Fruit fly (Drosophila melanogaster) whole organism, embryonic: Measurements from ENCODE around the gene Mtch.

Experiments
- Bteb2 ChIP-seq: fragments of 200-800 bp; sonication (Bioruptor generic); optimal IDR thresholded peaks from 2 replicates; lab custom pipeline; 2016; ENCODE audit warnings: missing biosample characterization, missing genetic modification characterization
- CG10274 ChIP-seq: fragments of 200-800 bp; sonication (Bioruptor generic); optimal IDR thresholded peaks from 3 replicates; lab custom pipeline; 2017; ENCODE audit warnings: missing biosample characterization, mild to moderate bottlenecking, missing genetic modification characterization
- CG10431 ChIP-seq: fragments of 200-800 bp; sonication (Bioruptor generic); optimal IDR thresholded peaks from 3 replicates; lab custom pipeline; 2018; ENCODE audit warnings: missing biosample characterization, mild to moderate bottlenecking, missing genetic modification characterization
- CG11560 ChIP-seq: fragments of 200-800 bp; sonication (Bioruptor generic); IDR thresholded peaks from 3 replicates; pipeline ENCODE4 v1.3.6; 2022; ENCODE audit warnings: missing biosample characterization, missing genetic modification characterization
- CG12744 ChIP-seq: fragments of 200-800 bp; sonication (Bioruptor generic); optimal IDR thresholded peaks from 2 replicates; lab custom pipeline; 2016; ENCODE audit warnings: missing biosample characterization, missing genetic modification characterization
- CG13624 ChIP-seq: fragments of 200-800 bp; sonication (Bioruptor generic); optimal IDR thresholded peaks from 2 replicates; lab custom pipeline; 2016; ENCODE audit warnings: missing biosample characterization, missing genetic modification characterization
- CG13894 ChIP-seq: fragments of 200-800 bp; sonication (Bioruptor generic); optimal IDR thresholded peaks from 3 replicates; lab custom pipeline; 2018; ENCODE audit warnings: missing biosample characterization, mild to moderate bottlenecking, missing genetic modification characterization, moderate library complexity
- CG2199 ChIP-seq: fragments of 200-800 bp; sonication (Bioruptor generic); IDR thresholded peaks from 3 replicates; pipeline ENCODE4 v1.3.6; 2022; ENCODE audit warnings: missing biosample characterization, missing genetic modification characterization
- CG2889 ChIP-seq: fragments of 200-800 bp; sonication (Bioruptor generic); IDR thresholded peaks from 3 replicates; pipeline ENCODE4 v1.3.6; 2022; ENCODE audit warnings: missing biosample characterization, missing genetic modification characterization
- CG30431 ChIP-seq: fragments of 200-800 bp; sonication (Bioruptor generic); optimal IDR thresholded peaks from 2 replicates; lab custom pipeline; 2017; ENCODE audit warnings: missing biosample characterization, missing genetic modification characterization
- CG31365 ChIP-seq: fragments of 200-800 bp; sonication (Bioruptor generic); optimal IDR thresholded peaks from 2 replicates; lab custom pipeline; 2018; ENCODE audit warnings: missing biosample characterization, mild to moderate bottlenecking, missing genetic modification characterization
- CG3163 ChIP-seq: fragments of 200-800 bp; sonication (Bioruptor generic); optimal IDR thresholded peaks from 3 replicates; lab custom pipeline; 2016; ENCODE audit warnings: missing biosample characterization, missing genetic modification characterization
- CG34376 ChIP-seq: fragments of 200-800 bp; sonication (Bioruptor generic); optimal IDR thresholded peaks from 2 replicates; lab custom pipeline; 2018; ENCODE audit warnings: missing biosample characterization, mild to moderate bottlenecking, missing genetic modification characterization
- CG4707 ChIP-seq: fragments of 200-800 bp; sonication (Bioruptor generic); optimal IDR thresholded peaks from 2 replicates; lab custom pipeline; 2018; ENCODE audit warnings: missing biosample characterization, mild to moderate bottlenecking, missing genetic modification characterization, moderate library complexity
- CG4820 ChIP-seq: fragments of 200-800 bp; sonication (Bioruptor generic); optimal IDR thresholded peaks from 3 replicates; lab custom pipeline; 2016; ENCODE audit warnings: missing biosample characterization, missing genetic modification characterization
- CG8281 ChIP-seq: fragments of 200-800 bp; sonication (Bioruptor generic); optimal IDR thresholded peaks from 2 replicates; lab custom pipeline; 2018; ENCODE audit warnings: missing biosample characterization, mild to moderate bottlenecking, missing genetic modification characterization, moderate library complexity
- CG8924 ChIP-seq: fragments of 200-800 bp; optimal IDR thresholded peaks from 3 replicates; lab custom pipeline; 2019; ENCODE audit warnings: missing biosample characterization, mild to moderate bottlenecking, missing genetic modification characterization, moderate library complexity
- Dfd ChIP-seq, 2 experiments: fragments of >200 bp; optimal IDR thresholded peaks; 2 replicates each; lab custom pipeline; 2017; ENCODE audit warnings: missing biosample characterization in 2 of 2, missing genetic modification characterization in 2 of 2
- GATAe ChIP-seq: fragments of 200-800 bp; sonication (Bioruptor generic); conservative IDR thresholded peaks from 2 replicates; pipeline ENCODE4 v1.3.6; 2022; ENCODE audit warnings: missing biosample characterization, missing genetic modification characterization
- HLH4C ChIP-seq: fragments of 200-800 bp; sonication (Bioruptor generic); IDR thresholded peaks from 3 replicates; pipeline ENCODE4 v1.3.6; 2022; ENCODE audit warnings: missing biosample characterization, missing genetic modification characterization; ENCODE audit not compliant: partially characterized antibody
- HLH54F ChIP-seq: fragments of 200-800 bp; sonication (Bioruptor generic); optimal IDR thresholded peaks from 3 replicates; lab custom pipeline; 2016; ENCODE audit warnings: missing biosample characterization, missing genetic modification characterization
- Pdp1 ChIP-seq, 2 experiments: fragments of 200-800 bp; sonication (Bioruptor generic); optimal IDR thresholded peaks; 3 replicates each; lab custom pipeline; 2016; ENCODE audit warnings: missing biosample characterization in 2 of 2, missing genetic modification characterization in 2 of 2, mild to moderate bottlenecking in 1 of 2, moderate library complexity in 1 of 2
- Ptx1 ChIP-seq: fragments of 200-800 bp; sonication (Bioruptor generic); IDR thresholded peaks from 2 replicates; pipeline ENCODE4 v1.3.6; 2022; ENCODE audit warnings: missing biosample characterization, missing genetic modification characterization
- Scr ChIP-seq: fragments of 200-800 bp; sonication (Bioruptor generic); IDR thresholded peaks from 2 replicates; pipeline ENCODE4 v1.3.6; 2022; ENCODE audit warnings: missing biosample characterization, missing genetic modification characterization; ENCODE audit not compliant: partially characterized antibody
- Ssrp ChIP-seq: fragments of 200-800 bp; sonication (Bioruptor generic); optimal IDR thresholded peaks from 2 replicates; lab custom pipeline; 2018; ENCODE audit warnings: missing biosample characterization, mild to moderate bottlenecking, missing genetic modification characterization, moderate library complexity
- Stat92E ChIP-seq, 3 experiments: fragments of >200 bp in 2 of 3; fragments of 200-800 bp in 1 of 3; sonication (Bioruptor generic) in 1 of 3; optimal IDR thresholded peaks; 2 replicates each; lab custom pipeline; 2017 to 2019; ENCODE audit warnings: missing biosample characterization in 3 of 3, missing genetic modification characterization in 3 of 3, mild to moderate bottlenecking in 1 of 3, moderate library complexity in 1 of 3
- Taf1 ChIP-seq: fragments of 200-800 bp; sonication (Bioruptor generic); IDR thresholded peaks from 2 replicates; pipeline ENCODE4 v1.3.6; 2022; ENCODE audit warnings: missing biosample characterization, missing genetic modification characterization
- ab ChIP-seq: fragments of 200-800 bp; sonication (Bioruptor generic); optimal IDR thresholded peaks from 2 replicates; lab custom pipeline; 2016; ENCODE audit warnings: missing biosample characterization, missing genetic modification characterization
- aop ChIP-seq: fragments of 200-800 bp; sonication (Bioruptor generic); IDR thresholded peaks from 2 replicates; pipeline ENCODE4 v1.3.6; 2022; ENCODE audit warnings: missing biosample characterization, missing genetic modification characterization
- bab2 ChIP-seq: fragments of 200-800 bp; sonication (Bioruptor generic); optimal IDR thresholded peaks from 2 replicates; lab custom pipeline; 2016; ENCODE audit warnings: missing biosample characterization, missing genetic modification characterization
- bcd ChIP-seq: fragments of 200-800 bp; sonication (Bioruptor generic); optimal IDR thresholded peaks from 2 replicates; lab custom pipeline; 2017; ENCODE audit warnings: missing biosample characterization, mild to moderate bottlenecking, missing genetic modification characterization
- bowl ChIP-seq: fragments of 200-800 bp; sonication (Bioruptor generic); IDR thresholded peaks from 2 replicates; pipeline ENCODE4 v1.3.6; 2022; ENCODE audit warnings: missing biosample characterization, missing genetic modification characterization
- cato ChIP-seq: fragments of 200-800 bp; sonication (Bioruptor generic); optimal IDR thresholded peaks from 2 replicates; lab custom pipeline; 2016; ENCODE audit warnings: missing biosample characterization, missing genetic modification characterization, borderline replicate concordance
- ci ChIP-seq: fragments of 200-800 bp; sonication (Bioruptor generic); IDR thresholded peaks from 3 replicates; pipeline ENCODE4 v1.3.6; 2022; ENCODE audit warnings: missing biosample characterization, missing genetic modification characterization
- corto ChIP-seq: fragments of 200-800 bp; sonication (Bioruptor generic); optimal IDR thresholded peaks from 2 replicates; lab custom pipeline; 2016; ENCODE audit warnings: missing biosample characterization, mild to moderate bottlenecking, missing genetic modification characterization, moderate library complexity
- crc ChIP-seq: fragments of 200-800 bp; sonication (Bioruptor generic); optimal IDR thresholded peaks from 2 replicates; lab custom pipeline; 2016; ENCODE audit warnings: missing biosample characterization, missing genetic modification characterization
- cwo ChIP-seq: fragments of 200-800 bp; sonication (Bioruptor generic); optimal IDR thresholded peaks from 3 replicates; lab custom pipeline; 2017; ENCODE audit warnings: missing biosample characterization, missing genetic modification characterization, mild to moderate bottlenecking, moderate library complexity, missing genetic modification reagents
- ems ChIP-seq: fragments of 200-800 bp; sonication (Bioruptor generic); optimal IDR thresholded peaks from 3 replicates; lab custom pipeline; 2016; ENCODE audit warnings: missing biosample characterization, missing genetic modification characterization
- gcm ChIP-seq: fragments of 200-800 bp; sonication (Bioruptor generic); optimal IDR thresholded peaks from 2 replicates; lab custom pipeline; 2019; ENCODE audit warnings: missing biosample characterization, mild to moderate bottlenecking, missing genetic modification characterization, moderate library complexity
- nerfin-2 ChIP-seq: fragments of 200-800 bp; sonication (Bioruptor generic); IDR thresholded peaks from 2 replicates; pipeline ENCODE4 v1.3.6; 2022; ENCODE audit warnings: missing biosample characterization, missing genetic modification characterization; ENCODE audit not compliant: partially characterized antibody
- pum ChIP-seq: fragments of 200-800 bp; sonication (Bioruptor generic); optimal IDR thresholded peaks from 2 replicates; lab custom pipeline; 2016; ENCODE audit warnings: missing biosample characterization, missing genetic modification characterization
- seq ChIP-seq: fragments of 200-800 bp; sonication (Bioruptor generic); IDR thresholded peaks from 2 replicates; pipeline ENCODE4 v1.3.6; 2022; ENCODE audit warnings: missing biosample characterization, missing genetic modification characterization
- sisA ChIP-seq: fragments of 200-800 bp; sonication (Bioruptor generic); IDR thresholded peaks from 2 replicates; pipeline ENCODE4 v1.3.6; 2022; ENCODE audit warnings: missing biosample characterization, missing genetic modification characterization
- sna ChIP-seq: fragments of 200-800 bp; sonication (Bioruptor generic); IDR thresholded peaks from 2 replicates; pipeline ENCODE4 v1.3.6; 2022; ENCODE audit warnings: missing biosample characterization, missing genetic modification characterization; ENCODE audit not compliant: partially characterized antibody
- sr ChIP-seq: fragments of 200-800 bp; sonication (Bioruptor generic); IDR thresholded peaks from 3 replicates; pipeline ENCODE4 v1.3.6; 2022; ENCODE audit warnings: missing biosample characterization, missing genetic modification characterization
- unc-4 ChIP-seq: fragments of 200-800 bp; sonication (Bioruptor generic); IDR thresholded peaks from 2 replicates; pipeline ENCODE4 v1.3.6; 2022; ENCODE audit warnings: missing biosample characterization, missing genetic modification characterization; ENCODE audit not compliant: partially characterized antibody
- wdn ChIP-seq: fragments of 200-800 bp; sonication (Bioruptor generic); IDR thresholded peaks from 2 replicates; pipeline ENCODE4 v1.3.6; 2022; ENCODE audit warnings: missing biosample characterization, missing genetic modification characterization
- zen2 ChIP-seq: fragments of 200-800 bp; sonication (Bioruptor generic); IDR thresholded peaks from 3 replicates; pipeline ENCODE4 v1.3.6; 2022; ENCODE audit warnings: missing biosample characterization, missing genetic modification characterization; ENCODE audit not compliant: partially characterized antibody

Mtch gene

DNA sequence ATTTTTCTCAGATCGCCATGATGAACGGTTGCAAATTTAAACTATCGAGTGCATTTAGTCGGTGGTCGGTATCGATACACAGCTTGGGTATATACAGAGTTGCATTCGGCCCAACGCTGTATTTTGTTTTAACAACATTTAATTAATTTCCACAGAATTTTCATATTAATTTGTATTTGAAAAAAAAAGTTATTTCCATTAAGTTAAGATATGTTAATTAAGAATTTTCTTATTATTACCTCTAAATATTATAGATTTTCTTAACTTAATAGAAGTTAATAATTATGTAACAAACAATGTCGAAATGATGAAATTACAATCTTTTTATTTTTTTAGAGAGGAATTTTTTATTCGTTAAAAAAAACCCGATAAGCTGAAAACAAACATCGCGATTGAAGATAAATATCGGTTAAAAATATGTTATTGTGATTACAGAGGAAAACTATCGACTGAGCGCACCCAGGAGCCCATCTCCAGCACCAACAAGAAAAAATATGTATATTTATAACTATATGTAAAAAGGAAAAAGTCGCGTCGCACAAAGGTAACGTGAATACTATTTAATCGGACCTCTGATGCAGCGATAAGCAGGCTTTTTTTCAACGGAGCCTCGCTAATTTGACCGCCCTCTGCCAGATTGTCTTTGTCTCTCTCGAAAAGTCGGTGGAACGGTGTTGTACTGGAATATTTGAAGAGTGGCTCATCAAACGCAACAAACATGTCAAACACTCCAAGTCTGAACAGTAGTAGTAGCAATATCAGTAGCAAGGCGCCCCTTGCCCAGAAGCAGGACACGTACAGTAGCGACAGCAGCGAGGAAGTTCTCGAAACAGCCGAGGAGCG, 15.5 kb downstream of the Mtch start, which contains the start of the genes rno and mri (continued):
- TF ChIP-seq Stat92E (GFP tag; optimal IDR thresholded peaks at IDR 0.05; lab: Kevin White, UChicago) (no peak), CG11560 (tag; lab: Robert Waterston, UW) (peak; percentile 97), CG8281 (no peak), sna (GFP tag; lab: Robert Waterston, UW) (peak; percentile 93), zen2 (GFP tag; lab: Robert Waterston, UW) (peak; percentile 96), Dfd (GFP tag; optimal IDR thresholded peaks at IDR 0.05; lab: Kevin White, UChicago) (no peak), CG13624 (GFP tag; lab: Kevin White, UChicago) (no peak), corto (GFP tag; lab: Kevin White, UChicago) (no peak), sisA (GFP tag; lab: Robert Waterston, UW) (peak; percentile 64; the same call in 1 of the 2 replicates), Scr (peak; percentile 95), nerfin-2 (GFP tag; lab: Robert Waterston, UW) (peak; percentile 90), CG4707 (GFP tag; lab: Kevin White, UChicago) (no peak), Pdp1 (GFP tag; optimal IDR thresholded peaks at IDR 0.05; lab: Kevin White, UChicago) (peak in 1 of 2 experiments; percentile 50), aop (no peak), crc (GFP tag; lab: Kevin White, UChicago) (no peak), bab2 (GFP tag; lab: Kevin White, UChicago) (peak; percentile 51), ab (no peak), ci (GFP tag; lab: Robert Waterston, UW) (peak; percentile 61; the same call in 2 of the 3 replicates), GATAe (no peak), wdn (GFP tag; lab: Robert Waterston, UW) (no peak), pum (GFP tag; lab: Kevin White, UChicago) (peak; percentile 20), CG2199 (no peak), sr (GFP tag; lab: Robert Waterston, UW) (no peak), CG30431 (GFP tag; lab: Kevin White, UChicago) (peak; percentile 45), seq (no peak), CG3163 (GFP tag; lab: Kevin White, UChicago) (no peak), Taf1 (peak; percentile 51), CG34376 (GFP tag; lab: Kevin White, UChicago) (peak; percentile 22), CG2889 (no peak), HLH4C (GFP tag; lab: Robert Waterston, UW) (peak; percentile 91), CG10431 (GFP tag; lab: Kevin White, UChicago) (no peak), CG4820 (GFP tag; lab: Kevin White, UChicago) (peak; percentile 36), cato (GFP tag; lab: Kevin White, UChicago) (peak; percentile 22), CG31365 (tag; lab: Kevin White, UChicago) (no peak), Ssrp (tag; lab: Kevin White, UChicago) (peak; percentile 78), ems (GFP tag; lab: Kevin White, UChicago) (peak; percentile 1), CG8924 (peak; percentile 85), CG10274 (GFP tag; lab: Kevin White, UChicago) (no peak), HLH54F (peak; percentile 27), gcm (no peak), bcd (GFP tag; lab: Kevin White, UChicago) (peak; percentile 64), CG13894 (tag; lab: Kevin White, UChicago) (peak; percentile 77), unc-4 (GFP tag; lab: Robert Waterston, UW) (peak; percentile 87), Ptx1 (GFP tag; lab: Robert Waterston, UW) (peak; percentile 81), Bteb2 (GFP tag; lab: Kevin White, UChicago) (peak; percentile 15), cwo (GFP tag; lab: Kevin White, UChicago) (peak; percentile 51), CG12744 (GFP tag; lab: Kevin White, UChicago) (no peak), bowl (GFP tag; lab: Robert Waterston, UW) (no peak)
